Comparison of ENCODE assay signal across 4 worm cellular contexts in genomic region chrX:11409457-11409856, ce11.
TF ChIP-seq lines count a peak whose summit lies in the region.

No protein-coding gene starts in this region.

TF ChIP-seq in whole organism, L1 larva, 84 proteins besides CTCF, POLR2A, EP300 and RAD21 (continued from another document and continues in another):
- TF ChIP-seq blmp-1 (tag; optimal IDR thresholded peaks at IDR 0.05; lab: Kevin White, UChicago) (no peak), ztf-11 (tag; optimal IDR thresholded peaks at IDR 0.05; lab: Kevin White, UChicago) (no peak), nhr-28 (tag; optimal IDR thresholded peaks at IDR 0.05; lab: Kevin White, UChicago) (no peak), tlp-1 (tag; optimal IDR thresholded peaks at IDR 0.05; lab: Kevin White, UChicago) (no peak), isw-1 (GFP tag; IDR thresholded peaks at IDR 0.05; lab: Robert Waterston, UW) (no peak), elt-3 (tag; optimal IDR thresholded peaks at IDR 0.05; lab: Kevin White, UChicago) (peak in 1 of 6 experiments; percentile 24), nhr-77 (tag; optimal IDR thresholded peaks at IDR 0.05; lab: Kevin White, UChicago) (no peak), ceh-8 (GFP tag; optimal IDR thresholded peaks at IDR 0.05; lab: Kevin White, UChicago) (no peak), swsn-7 (tag; optimal IDR thresholded peaks at IDR 0.05; lab: Kevin White, UChicago) (no peak), fkh-10 (GFP tag; optimal IDR thresholded peaks at IDR 0.05; lab: Kevin White, UChicago) (no peak), alr-1 (tag; optimal IDR thresholded peaks at IDR 0.05; lab: Kevin White, UChicago; ENCODE audit: borderline replicate concordance) (no peak), efl-3 (GFP tag; optimal IDR thresholded peaks at IDR 0.05; lab: Kevin White, UChicago) (no peak), tbx-2 (tag; optimal IDR thresholded peaks at IDR 0.05; lab: Kevin White, UChicago) (no peak), sptf-1 (tag; optimal IDR thresholded peaks at IDR 0.05; lab: Kevin White, UChicago) (no peak), fkh-8 (tag; optimal IDR thresholded peaks at IDR 0.05; lab: Kevin White, UChicago) (no peak), nhr-85 (tag; lab: Kevin White, UChicago) (no peak), unc-86 (tag; optimal IDR thresholded peaks at IDR 0.05; lab: Kevin White, UChicago) (no peak), irx-1 (tag; optimal IDR thresholded peaks at IDR 0.05; lab: Kevin White, UChicago) (no peak), nhr-11 (tag; optimal IDR thresholded peaks at IDR 0.05; lab: Kevin White, UChicago) (no peak), Y116A8C.19 (tag; optimal IDR thresholded peaks at IDR 0.05; lab: Kevin White, UChicago; ENCODE audit: borderline replicate concordance) (no peak), nhr-71 (tag; optimal IDR thresholded peaks at IDR 0.05; lab: Kevin White, UChicago) (peak; percentile 62), unc-62 (GFP tag; optimal IDR thresholded peaks at IDR 0.05; lab: Kevin White, UChicago) (no peak), F16B12.6 (tag; optimal IDR thresholded peaks at IDR 0.05; lab: Kevin White, UChicago) (no peak), egl-27 (tag; optimal IDR thresholded peaks at IDR 0.05; lab: Kevin White, UChicago) (no peak), lin-35 (GFP tag; optimal IDR thresholded peaks at IDR 0.05; lab: Kevin White, UChicago) (peak in 1 of 2 experiments; percentile 35), ceh-82 (tag; optimal IDR thresholded peaks at IDR 0.05; lab: Kevin White, UChicago) (no peak), ama-1 (optimal IDR thresholded peaks at IDR 0.05; lab: Kevin White, UChicago) (no peak), lin-15B (tag; optimal IDR thresholded peaks at IDR 0.05; lab: Kevin White, UChicago) (no peak), unc-98 (GFP tag; IDR thresholded peaks at IDR 0.05; lab: Robert Waterston, UW) (no peak), mep-1 (tag; optimal IDR thresholded peaks at IDR 0.05; lab: Kevin White, UChicago) (no peak), pag-3 (tag; optimal IDR thresholded peaks at IDR 0.05; lab: Kevin White, UChicago; ENCODE audit: borderline replicate concordance, insufficient read depth) (no peak), unc-130 (tag; optimal IDR thresholded peaks at IDR 0.05; lab: Kevin White, UChicago) (peak; percentile 63), aha-1 (tag; optimal IDR thresholded peaks at IDR 0.05; lab: Kevin White, UChicago) (no peak), hlh-4 (tag; optimal IDR thresholded peaks at IDR 0.05; lab: Kevin White, UChicago) (no peak)

TF ChIP-seq in whole organism, L2 larva, 48 proteins besides CTCF, POLR2A, EP300 and RAD21 (continued from another document):
- TF ChIP-seq egl-27 (tag; optimal IDR thresholded peaks at IDR 0.05; lab: Kevin White, UChicago) (no peak), sma-3 (GFP tag; optimal IDR thresholded peaks at IDR 0.05; lab: Kevin White, UChicago) (peak; percentile 70), sem-4 (tag; optimal IDR thresholded peaks at IDR 0.05; lab: Kevin White, UChicago) (no peak), unc-55 (GFP tag; optimal IDR thresholded peaks at IDR 0.05; lab: Kevin White, UChicago) (no peak), peb-1 (tag; optimal IDR thresholded peaks at IDR 0.05; lab: Kevin White, UChicago) (no peak), snpc-4 (tag; optimal IDR thresholded peaks at IDR 0.05; lab: Kevin White, UChicago) (no peak), lin-11 (tag; optimal IDR thresholded peaks at IDR 0.05; lab: Kevin White, UChicago) (no peak), dmd-4 (tag; optimal IDR thresholded peaks at IDR 0.05; lab: Kevin White, UChicago) (no peak), ceh-16 (tag; optimal IDR thresholded peaks at IDR 0.05; lab: Kevin White, UChicago) (no peak), lin-13 (GFP tag; optimal IDR thresholded peaks at IDR 0.05; lab: Kevin White, UChicago) (no peak)

TF ChIP-seq in whole organism, L3 larva, 47 proteins besides CTCF, POLR2A, EP300 and RAD21 (continued from another document):
- TF ChIP-seq jun-1 (tag; optimal IDR thresholded peaks at IDR 0.05; lab: Kevin White, UChicago) = peak; percentile 87
- no peak for TF ChIP-seq zag-1 (tag; optimal IDR thresholded peaks at IDR 0.05; lab: Kevin White, UChicago)
TF ChIP-seq in whole organism, L3 larva: peak in this region for 7.

TF ChIP-seq in whole organism, L4 larva, 104 proteins besides CTCF, POLR2A, EP300 and RAD21 (continued from another document):
- TF ChIP-seq tag-97 (GFP tag; IDR thresholded peaks at IDR 0.05; lab: Robert Waterston, UW) = no peak
- TF ChIP-seq hmg-1.1 (GFP tag; IDR thresholded peaks at IDR 0.05; lab: Robert Waterston, UW) = no peak
- no peak for TF ChIP-seq daf-8 (GFP tag; IDR thresholded peaks at IDR 0.05; lab: Robert Waterston, UW)
- no peak for TF ChIP-seq nhr-42 (GFP tag; IDR thresholded peaks at IDR 0.05; lab: Robert Waterston, UW)
- no peak for TF ChIP-seq ceh-44 (GFP tag; IDR thresholded peaks at IDR 0.05; lab: Robert Waterston, UW)
- no peak for TF ChIP-seq dpl-1 (GFP tag; optimal IDR thresholded peaks at IDR 0.05; lab: Kevin White, UChicago)
- no peak for TF ChIP-seq lir-3 (tag; optimal IDR thresholded peaks at IDR 0.05; lab: Kevin White, UChicago)
- TF ChIP-seq F10B5.3 (tag; optimal IDR thresholded peaks at IDR 0.05; lab: Kevin White, UChicago) = no peak
- no peak for TF ChIP-seq duxl-1 (tag; optimal IDR thresholded peaks at IDR 0.05; lab: Kevin White, UChicago; ENCODE audit: poor library complexity)
- no peak for TF ChIP-seq snpc-1.2 (GFP tag; IDR thresholded peaks at IDR 0.05; lab: Robert Waterston, UW)
- no peak for TF ChIP-seq R02D3.7 (tag; optimal IDR thresholded peaks at IDR 0.05; lab: Kevin White, UChicago)
- no peak for TF ChIP-seq unc-62 (GFP tag; optimal IDR thresholded peaks at IDR 0.05 in 1 of 2; lab: Kevin White, UChicago)
- no peak for TF ChIP-seq unc-62 (tag; optimal IDR thresholded peaks at IDR 0.05; lab: Kevin White, UChicago)
- TF ChIP-seq pqm-1 (tag; optimal IDR thresholded peaks at IDR 0.05; lab: Kevin White, UChicago) = no peak
- no peak for TF ChIP-seq ceh-62 (tag; optimal IDR thresholded peaks at IDR 0.05; lab: Kevin White, UChicago)
- TF ChIP-seq zfp-2 (tag; optimal IDR thresholded peaks at IDR 0.05; lab: Kevin White, UChicago) = no peak
- TF ChIP-seq Y75B8A.6 (GFP tag; IDR thresholded peaks at IDR 0.05; lab: Robert Waterston, UW) = no peak
- no peak for TF ChIP-seq unc-130 (GFP tag; optimal IDR thresholded peaks at IDR 0.05; lab: Kevin White, UChicago)
- TF ChIP-seq mep-1 (tag; optimal IDR thresholded peaks at IDR 0.05; lab: Kevin White, UChicago) = no peak
- TF ChIP-seq lin-39 (tag; optimal IDR thresholded peaks at IDR 0.05; lab: Kevin White, UChicago) = no peak
- TF ChIP-seq spr-1 (tag; optimal IDR thresholded peaks at IDR 0.05; lab: Kevin White, UChicago) = no peak
- no peak for TF ChIP-seq D1046.2 (GFP tag; IDR thresholded peaks at IDR 0.05; lab: Robert Waterston, UW)
- TF ChIP-seq lsy-2 (tag; optimal IDR thresholded peaks at IDR 0.05; lab: Kevin White, UChicago) = peak in 1 of 2 experiments; percentile 39
- TF ChIP-seq mdt-29 (GFP tag; IDR thresholded peaks at IDR 0.05; lab: Robert Waterston, UW) = peak; percentile 47; the same call in 1 of the 2 replicates
- no peak for TF ChIP-seq nhr-25 (tag; optimal IDR thresholded peaks at IDR 0.05; lab: Kevin White, UChicago; ENCODE audit: borderline replicate concordance, insufficient read depth)
- no peak for TF ChIP-seq zag-1 (tag; optimal IDR thresholded peaks at IDR 0.05; lab: Kevin White, UChicago)
- no peak for TF ChIP-seq cey-2 (tag; optimal IDR thresholded peaks at IDR 0.05; lab: Kevin White, UChicago; ENCODE audit: borderline replicate concordance, insufficient read depth)
- TF ChIP-seq F37D6.2 (tag; optimal IDR thresholded peaks at IDR 0.05; lab: Kevin White, UChicago) = no peak
- TF ChIP-seq nhr-77 (tag; optimal IDR thresholded peaks at IDR 0.05; lab: Kevin White, UChicago) = peak; percentile 59
- TF ChIP-seq ces-1 (GFP tag; optimal IDR thresholded peaks at IDR 0.05; lab: Kevin White, UChicago) = no peak
- TF ChIP-seq Y5F2A.4 (GFP tag; optimal IDR thresholded peaks at IDR 0.05; lab: Kevin White, UChicago) = no peak
- TF ChIP-seq zfp-3 (GFP tag; conservative IDR thresholded peaks at IDR 0.05; lab: Robert Waterston, UW) = no peak
- no peak for TF ChIP-seq fos-1 (tag; optimal IDR thresholded peaks at IDR 0.05; lab: Kevin White, UChicago)
- TF ChIP-seq F44E2.7 (GFP tag; IDR thresholded peaks at IDR 0.05; lab: Robert Waterston, UW) = no peak
- TF ChIP-seq ztf-7 (tag; optimal IDR thresholded peaks at IDR 0.05; lab: Kevin White, UChicago) = no peak
- no peak for TF ChIP-seq egl-27 (tag; optimal IDR thresholded peaks at IDR 0.05; lab: Kevin White, UChicago)
- TF ChIP-seq gei-8 (GFP tag; optimal IDR thresholded peaks at IDR 0.05; lab: Kevin White, UChicago) = no peak
- no peak for TF ChIP-seq skn-1 (tag; optimal IDR thresholded peaks at IDR 0.05; lab: Kevin White, UChicago)
- no peak for TF ChIP-seq nhr-10 (tag; optimal IDR thresholded peaks at IDR 0.05; lab: Kevin White, UChicago)
- no peak for TF ChIP-seq nhr-41 (GFP tag; IDR thresholded peaks at IDR 0.05; lab: Robert Waterston, UW)
- peak; percentile 47 for TF ChIP-seq nhr-11 (tag; optimal IDR thresholded peaks at IDR 0.05; lab: Kevin White, UChicago)
- peak; percentile 8 for TF ChIP-seq mxl-3 (GFP tag; optimal IDR thresholded peaks at IDR 0.05; lab: Kevin White, UChicago)
- peak; percentile 60 for TF ChIP-seq dmd-6 (GFP tag; IDR thresholded peaks at IDR 0.05; lab: Robert Waterston, UW)
- no peak for TF ChIP-seq ceh-32 (tag; optimal IDR thresholded peaks at IDR 0.05; lab: Kevin White, UChicago; ENCODE audit: poor library complexity)
- TF ChIP-seq lin-1 (GFP tag; IDR thresholded peaks at IDR 0.05; lab: Robert Waterston, UW) = no peak
- no peak for TF ChIP-seq egl-43 (GFP tag; IDR thresholded peaks at IDR 0.05; lab: Robert Waterston, UW)
- no peak for TF ChIP-seq mxl-2 (GFP tag; conservative IDR thresholded peaks at IDR 0.05; lab: Robert Waterston, UW)
- peak in 1 of 2 experiments; percentile 12 for TF ChIP-seq mdl-1 (tag; optimal IDR thresholded peaks at IDR 0.05; lab: Kevin White, UChicago)
- no peak for TF ChIP-seq daf-19 (GFP tag; conservative IDR thresholded peaks at IDR 0.05; lab: Robert Waterston, UW)
- TF ChIP-seq Y48G9A.11 (GFP tag; IDR thresholded peaks at IDR 0.05; lab: Robert Waterston, UW) = no peak
- no peak for TF ChIP-seq jun-1 (tag; optimal IDR thresholded peaks at IDR 0.05; lab: Kevin White, UChicago)
- TF ChIP-seq saeg-2 (GFP tag; IDR thresholded peaks at IDR 0.05; lab: Robert Waterston, UW) = no peak
- TF ChIP-seq arid-1 (GFP tag; conservative IDR thresholded peaks at IDR 0.05; lab: Robert Waterston, UW) = no peak
- TF ChIP-seq madf-5 (GFP tag; IDR thresholded peaks at IDR 0.05; lab: Robert Waterston, UW) = no peak
- no peak for TF ChIP-seq attf-4 (tag; optimal IDR thresholded peaks at IDR 0.05; lab: Kevin White, UChicago)
- no peak for TF ChIP-seq mes-2 (tag; optimal IDR thresholded peaks at IDR 0.05; lab: Kevin White, UChicago; ENCODE audit: poor library complexity, severe bottlenecking)
- no peak for TF ChIP-seq snpc-4 (tag; optimal IDR thresholded peaks at IDR 0.05; lab: Kevin White, UChicago)
- TF ChIP-seq lim-7 (GFP tag; IDR thresholded peaks at IDR 0.05; lab: Robert Waterston, UW) = no peak
- TF ChIP-seq hif-1 (tag; optimal IDR thresholded peaks at IDR 0.05; lab: Kevin White, UChicago) = peak in 1 of 2 experiments; percentile 42
- TF ChIP-seq nhr-237 (tag; optimal IDR thresholded peaks at IDR 0.05; lab: Kevin White, UChicago) = no peak
- TF ChIP-seq nhr-102 (tag; optimal IDR thresholded peaks at IDR 0.05; lab: Kevin White, UChicago) = peak; percentile 32
- TF ChIP-seq ceh-20 (GFP tag; IDR thresholded peaks at IDR 0.05; lab: Robert Waterston, UW) = peak; percentile 41; the same call in 1 of the 2 replicates
- no peak for TF ChIP-seq ama-1 (optimal IDR thresholded peaks at IDR 0.05; lab: Kevin White, UChicago)
- TF ChIP-seq ctbp-1 (GFP tag; IDR thresholded peaks at IDR 0.05; lab: Robert Waterston, UW) = no peak
- TF ChIP-seq set-16 (GFP tag; IDR thresholded peaks at IDR 0.05; lab: Robert Waterston, UW) = no peak
- no peak for TF ChIP-seq daf-12 (tag; optimal IDR thresholded peaks at IDR 0.05; lab: Kevin White, UChicago)
- no peak for TF ChIP-seq dmd-9 (GFP tag; IDR thresholded peaks at IDR 0.05; lab: Robert Waterston, UW)
- no peak for TF ChIP-seq zip-11 (GFP tag; IDR thresholded peaks at IDR 0.05; lab: Robert Waterston, UW)
- TF ChIP-seq unc-39 (tag; optimal IDR thresholded peaks at IDR 0.05; lab: Kevin White, UChicago) = no peak
- TF ChIP-seq lin-38 (GFP tag; IDR thresholded peaks at IDR 0.05; lab: Robert Waterston, UW) = 0 out of 2 replicates have a peak, but pooled peaks have one; percentile 12
- TF ChIP-seq nhr-28 (tag; optimal IDR thresholded peaks at IDR 0.05; lab: Kevin White, UChicago) = peak; percentile 14
- TF ChIP-seq Y105C5A.15 (GFP tag; IDR thresholded peaks at IDR 0.05; lab: Robert Waterston, UW) = no peak
- no peak for TF ChIP-seq T26A8.4 (GFP tag; IDR thresholded peaks at IDR 0.05; lab: Robert Waterston, UW)
- peak; percentile 20 for TF ChIP-seq nhr-48 (tag; optimal IDR thresholded peaks at IDR 0.05; lab: Kevin White, UChicago)
- TF ChIP-seq aly-2 (tag; optimal IDR thresholded peaks at IDR 0.05; lab: Kevin White, UChicago) = no peak
- TF ChIP-seq hlh-11 (tag; optimal IDR thresholded peaks at IDR 0.05; lab: Kevin White, UChicago) = peak; percentile 85
- peak; percentile 41 for TF ChIP-seq zip-2 (tag; optimal IDR thresholded peaks at IDR 0.05; lab: Kevin White, UChicago)
- no peak for TF ChIP-seq dmd-8 (GFP tag; IDR thresholded peaks at IDR 0.05; lab: Robert Waterston, UW)
- no peak for TF ChIP-seq F26F4.8 (GFP tag; conservative IDR thresholded peaks at IDR 0.05; lab: Robert Waterston, UW)
- TF ChIP-seq lin-29 (GFP tag; IDR thresholded peaks at IDR 0.05; lab: Robert Waterston, UW) = no peak
- peak; percentile 84 for TF ChIP-seq dve-1 (tag; optimal IDR thresholded peaks at IDR 0.05; lab: Kevin White, UChicago; ENCODE audit: insufficient read depth)
- TF ChIP-seq ZK337.2 (GFP tag; IDR thresholded peaks at IDR 0.05; lab: Robert Waterston, UW) = no peak
